Worm (Caenorhabditis elegans): ENCODE data around the gene ins-8.

DNA sequence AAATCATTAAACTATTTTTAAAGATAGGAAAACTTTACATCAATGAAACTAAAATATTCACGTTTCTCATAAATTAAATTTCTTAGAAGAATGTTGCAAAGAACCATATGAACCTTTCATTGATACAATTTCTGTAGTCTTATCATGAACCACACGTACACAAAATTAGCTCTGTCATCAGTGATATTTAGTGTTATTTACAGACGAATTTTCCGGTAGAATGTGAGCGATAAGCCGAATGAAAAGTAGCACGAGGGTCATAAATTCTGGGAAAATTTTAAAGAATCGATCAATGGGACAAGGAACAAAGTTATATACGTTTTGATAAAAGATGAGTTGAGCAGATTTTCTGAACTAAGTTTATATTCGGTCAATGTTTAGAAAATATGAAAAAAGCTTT, 4.2 kb downstream of the ins-8 start:
- no peak for TF ChIP-seq mdl-1 (tag; optimal IDR thresholded peaks at IDR 0.05)
- TF ChIP-seq nhr-25 (tag; optimal IDR thresholded peaks at IDR 0.05) = no peak

Data from whole organism, L3 larva.